Worm (Caenorhabditis elegans): ENCODE data around the gene sgo-1.

Gene sgo-1

ce11 chrIV:7763748-7764147, 32.5 kb downstream of the sgo-1 start, which contains the start of the genes C46A5.6 and C46A5.1:
C46A5.6 (minus strand) TSS chrIV:7763848.
C46A5.1 (plus strand) TSS chrIV:7763931.
- no peak for TF ChIP-seq bed-3 (GFP tag; optimal IDR thresholded peaks at IDR 0.05)
- no peak for TF ChIP-seq unc-39 (tag; optimal IDR thresholded peaks at IDR 0.05)
- TF ChIP-seq ham-2 (GFP tag; optimal IDR thresholded peaks at IDR 0.05), result no peak

ce11 chrIV:7760117-7760516, 36.2 kb downstream of the sgo-1 start, which contains the start of gene del-7:
del-7 (plus strand) TSS chrIV:7760417.
- TF ChIP-seq ham-2 (GFP tag; optimal IDR thresholded peaks at IDR 0.05), result no peak
- no peak for TF ChIP-seq drap-1 (GFP tag; optimal IDR thresholded peaks at IDR 0.05)
- no peak for TF ChIP-seq flh-1 (GFP tag; optimal IDR thresholded peaks at IDR 0.05)
- no peak for TF ChIP-seq hlh-1 (tag; optimal IDR thresholded peaks at IDR 0.05)
- TF ChIP-seq unc-39 (tag; optimal IDR thresholded peaks at IDR 0.05), result no peak

DNA sequence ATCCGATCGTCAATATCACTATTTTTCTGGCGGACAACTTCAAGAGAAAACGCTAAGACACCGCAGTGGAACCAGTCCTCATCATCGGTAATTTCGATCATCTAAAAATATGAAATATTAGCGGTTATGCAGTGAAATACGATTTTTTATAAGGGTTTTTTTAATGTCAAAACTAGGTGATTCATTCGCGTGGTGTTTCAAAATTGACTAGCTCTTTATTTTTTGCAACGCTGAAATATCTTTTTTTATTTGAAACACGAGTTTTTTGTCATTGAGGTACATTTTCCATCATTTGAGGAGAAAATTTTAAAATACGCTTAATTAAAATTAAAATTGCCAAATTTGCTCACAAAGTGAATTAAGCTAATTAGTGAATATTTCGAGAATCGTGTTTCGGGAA, 36.8 kb downstream of the sgo-1 start, which contains the start of gene dsb-3:
Gene dsb-3, minus strand, starts transcription at position 101 of the 400 bp plus-strand sequence.
- TF ChIP-seq tbx-8 (GFP tag; optimal IDR thresholded peaks at IDR 0.05) (no peak), sptf-1 (tag; optimal IDR thresholded peaks at IDR 0.05) (no peak), cnd-1 (tag; optimal IDR thresholded peaks at IDR 0.05) (no peak), unc-62 (GFP tag; optimal IDR thresholded peaks at IDR 0.05) (no peak), elt-1 (tag; optimal IDR thresholded peaks at IDR 0.05; ENCODE audit: borderline replicate concordance, insufficient read depth) (no peak), M03D4.4 (tag; optimal IDR thresholded peaks at IDR 0.05) (no peak), ceh-43 (GFP tag; optimal IDR thresholded peaks at IDR 0.05) (no peak), nhr-28 (tag; optimal IDR thresholded peaks at IDR 0.05) (no peak), nhr-237 (tag; optimal IDR thresholded peaks at IDR 0.05) (no peak), mep-1 (tag; optimal IDR thresholded peaks at IDR 0.05) (no peak), lsy-2 (tag; optimal IDR thresholded peaks at IDR 0.05) (no peak)

- TF ChIP-seq zip-8 (tag; optimal IDR thresholded peaks at IDR 0.05) (peak; percentile 57), nhr-12 (tag; optimal IDR thresholded peaks at IDR 0.05) (no peak), unc-62 (GFP tag; optimal IDR thresholded peaks at IDR 0.05) (no peak)
Measured at ce11 chrIV:7757245-7757644, 39.0 kb downstream of the sgo-1 start, which contains the start of gene C46A5.4. C46A5.4 (minus strand) TSS chrIV:7757345.

DNA sequence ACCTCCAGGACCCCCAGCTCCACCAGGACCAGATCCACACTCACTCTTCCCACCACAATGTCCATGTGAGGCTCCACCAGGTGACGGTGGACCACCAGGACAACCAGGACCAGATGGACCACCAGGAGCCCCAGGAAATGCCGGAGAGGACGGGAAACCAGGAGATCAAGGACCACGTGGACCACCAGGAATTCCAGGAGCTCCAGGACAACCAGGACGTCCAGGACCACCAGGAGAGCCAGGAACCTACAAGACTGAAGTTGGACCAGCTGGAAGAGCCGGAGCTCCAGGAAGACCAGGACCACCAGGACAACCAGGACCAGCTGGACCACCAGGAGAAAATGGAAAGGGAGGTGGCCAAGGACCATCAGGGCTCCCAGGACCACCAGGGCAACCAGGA, 42.2 kb downstream of the sgo-1 start:
- TF ChIP-seq mab-5 (tag; optimal IDR thresholded peaks at IDR 0.05) (no peak), blmp-1 (tag; optimal IDR thresholded peaks at IDR 0.05) (no peak), snpc-4 (tag; optimal IDR thresholded peaks at IDR 0.05) (no peak), ceh-83 (GFP tag; optimal IDR thresholded peaks at IDR 0.05) (no peak), pha-4 (tag; optimal IDR thresholded peaks at IDR 0.05) (no peak), sptf-1 (tag; optimal IDR thresholded peaks at IDR 0.05) (no peak), bed-3 (GFP tag; optimal IDR thresholded peaks at IDR 0.05) (no peak), ztf-11 (tag; optimal IDR thresholded peaks at IDR 0.05) (no peak), lsy-2 (tag; optimal IDR thresholded peaks at IDR 0.05) (no peak), lin-13 (tag; optimal IDR thresholded peaks at IDR 0.05) (no peak), sem-2 (GFP tag; optimal IDR thresholded peaks at IDR 0.05) (no peak), nhr-28 (tag; optimal IDR thresholded peaks at IDR 0.05) (no peak), nhr-2 (tag; optimal IDR thresholded peaks at IDR 0.05) (no peak)

ce11 chrIV:7753108-7753507, 43.2 kb downstream of the sgo-1 start, which contains the start of gene col-14:
col-14 (plus strand) TSS chrIV:7753408.
- TF ChIP-seq mep-1 (tag; optimal IDR thresholded peaks at IDR 0.05) (no peak), lin-13 (tag; optimal IDR thresholded peaks at IDR 0.05) (no peak), lsy-2 (tag; optimal IDR thresholded peaks at IDR 0.05) (no peak), M03D4.4 (tag; optimal IDR thresholded peaks at IDR 0.05) (no peak), pha-4 (tag; optimal IDR thresholded peaks at IDR 0.05) (no peak), mab-5 (tag; optimal IDR thresholded peaks at IDR 0.05) (no peak), elt-1 (tag; optimal IDR thresholded peaks at IDR 0.05; ENCODE audit: borderline replicate concordance, insufficient read depth) (no peak), nhr-12 (tag; optimal IDR thresholded peaks at IDR 0.05) (no peak), flh-1 (GFP tag; optimal IDR thresholded peaks at IDR 0.05) (no peak), ztf-11 (tag; optimal IDR thresholded peaks at IDR 0.05) (no peak), ceh-39 (tag; optimal IDR thresholded peaks at IDR 0.05) (no peak), unc-120 (tag; optimal IDR thresholded peaks at IDR 0.05; ENCODE audit: poor library complexity, severe bottlenecking) (no peak), ceh-83 (GFP tag; optimal IDR thresholded peaks at IDR 0.05) (no peak), tbx-8 (GFP tag; optimal IDR thresholded peaks at IDR 0.05) (no peak), mls-2 (tag; optimal IDR thresholded peaks at IDR 0.05) (no peak), unc-62 (GFP tag; optimal IDR thresholded peaks at IDR 0.05) (no peak), nhr-28 (tag; optimal IDR thresholded peaks at IDR 0.05) (no peak), blmp-1 (tag; optimal IDR thresholded peaks at IDR 0.05) (no peak)

Measured in whole organism, mixed stage, embryonic.